Worm (Caenorhabditis elegans): ENCODE data around the gene K02C4.3.

- no peak for TF ChIP-seq zag-1 (tag; optimal IDR thresholded peaks at IDR 0.05)
- TF ChIP-seq mep-1 (tag; optimal IDR thresholded peaks at IDR 0.05): no peak
- TF ChIP-seq ets-5 (GFP tag; IDR thresholded peaks at IDR 0.05): no peak
- TF ChIP-seq ztf-4 (tag; optimal IDR thresholded peaks at IDR 0.05): no peak
- peak in 1 of 2 experiments; percentile 6 for TF ChIP-seq egl-27 (tag; optimal IDR thresholded peaks at IDR 0.05)
- no peak for TF ChIP-seq nhr-12 (tag; optimal IDR thresholded peaks at IDR 0.05)
- no peak for TF ChIP-seq mdl-1 (tag; optimal IDR thresholded peaks at IDR 0.05)
- peak; percentile 63 for TF ChIP-seq nhr-77 (tag; optimal IDR thresholded peaks at IDR 0.05)
- peak; percentile 78 for TF ChIP-seq elt-2 (tag; optimal IDR thresholded peaks at IDR 0.05)
- TF ChIP-seq nhr-90 (tag; optimal IDR thresholded peaks at IDR 0.05; ENCODE audit: poor library complexity): peak; percentile 85
- peak; percentile 43 for TF ChIP-seq aly-2 (tag; optimal IDR thresholded peaks at IDR 0.05)
- peak; percentile 8 for TF ChIP-seq unc-130 (tag; optimal IDR thresholded peaks at IDR 0.05)
Measured at ce11 chrII:8091528-8091927, 4.9 kb upstream of the K02C4.3 start.
